Fruit fly (Drosophila melanogaster) whole organism, adult: Measurements from ENCODE around the gene bc10.

Source experiments
- CG14711 ChIP-seq: fragments of 200-800 bp; sonication (Bioruptor generic); optimal IDR thresholded peaks from 2 replicates; lab custom pipeline; 2018; ENCODE audit warnings: missing biosample characterization, mild to moderate bottlenecking, missing genetic modification characterization, moderate library complexity
- CG1620 ChIP-seq: fragments of 200-800 bp; sonication (Bioruptor generic); optimal IDR thresholded peaks from 2 replicates; lab custom pipeline; 2016; ENCODE audit warnings: missing biosample characterization, missing genetic modification characterization
- Crg-1 ChIP-seq: fragments of 200-800 bp; sonication (Bioruptor generic); optimal IDR thresholded peaks from 2 replicates; lab custom pipeline; 2016; ENCODE audit warnings: missing biosample characterization, missing genetic modification characterization
- Hr96 ChIP-seq: fragments of 200-800 bp; sonication (Bioruptor generic); optimal IDR thresholded peaks from 2 replicates; lab custom pipeline; 2016; ENCODE audit warnings: missing biosample characterization, missing genetic modification characterization
- pad ChIP-seq: fragments of 200-800 bp; sonication (Bioruptor generic); optimal IDR thresholded peaks from 3 replicates; lab custom pipeline; 2017; ENCODE audit warnings: missing biosample characterization, missing genetic modification characterization, mild to moderate bottlenecking, moderate library complexity, missing genetic modification reagents
- tj ChIP-seq: fragments of 200-800 bp; sonication (Bioruptor generic); optimal IDR thresholded peaks from 3 replicates; lab custom pipeline; 2017; ENCODE audit warnings: missing biosample characterization, mild to moderate bottlenecking, missing genetic modification characterization, moderate library complexity

DNA sequence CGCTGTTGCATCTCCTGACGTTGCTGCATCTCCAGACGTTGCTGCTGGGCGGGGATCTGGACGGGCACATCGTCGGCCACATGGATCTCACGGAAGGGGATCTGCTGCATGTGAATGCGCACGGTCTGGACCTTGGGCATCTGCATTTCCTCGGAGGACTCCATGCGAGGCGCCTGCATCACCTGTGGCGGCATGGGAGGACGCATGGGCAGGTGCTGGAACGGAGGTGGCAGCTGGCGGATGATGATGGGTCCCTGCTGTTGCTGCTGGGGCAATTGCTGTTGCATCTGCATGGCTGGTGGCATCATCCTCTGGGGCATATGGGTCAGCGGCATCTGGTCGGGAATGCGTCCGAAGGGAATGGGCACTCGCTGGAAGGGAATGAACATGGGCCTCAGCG lies 3.3 kb downstream of the bc10 start:
- TF ChIP-seq Crg-1 (no peak), Hr96 (no peak), CG14711 (tag; lab: Kevin White, UChicago) (no peak), pad (GFP tag; lab: Kevin White, UChicago) (no peak), tj (no peak), CG1620 (no peak)
